Fruit fly (Drosophila melanogaster) whole organism, embryonic: ENCODE results near the gene CG11986.
A peak's percentile ranks its signal among the peaks of the same experiment; 100 is the strongest.

Experiments
- Antp ChIP-seq: fragments of 200-800 bp; sonication (Bioruptor generic); optimal IDR thresholded peaks from 3 replicates; lab custom pipeline; 2016; ENCODE audit warnings: missing biosample characterization, missing genetic modification characterization
- Bgb ChIP-seq: fragments of 200-800 bp; sonication (Bioruptor generic); IDR thresholded peaks from 2 replicates; pipeline ENCODE4 v1.3.6; 2022; ENCODE audit warnings: missing biosample characterization, missing genetic modification characterization; ENCODE audit not compliant: partially characterized antibody
- CG10321 ChIP-seq: fragments of 200-800 bp; sonication (Bioruptor generic); IDR thresholded peaks from 2 replicates; pipeline ENCODE4 v1.3.6; 2022; ENCODE audit warnings: missing biosample characterization, missing genetic modification characterization
- CG11085 ChIP-seq: fragments of 200-800 bp; sonication (Bioruptor generic); IDR thresholded peaks from 2 replicates; pipeline ENCODE4 v1.3.6; 2022; ENCODE audit warnings: missing biosample characterization, missing genetic modification characterization
- CG11723 ChIP-seq: fragments of 200-800 bp; sonication (Bioruptor generic); optimal IDR thresholded peaks from 2 replicates; lab custom pipeline; 2017; ENCODE audit warnings: missing biosample characterization, mild to moderate bottlenecking, missing genetic modification characterization
- CG13123 ChIP-seq: fragments of 200-800 bp; sonication (Bioruptor generic); optimal IDR thresholded peaks from 2 replicates; lab custom pipeline; 2016; ENCODE audit warnings: missing biosample characterization, missing genetic modification characterization
- CG14050 ChIP-seq: fragments of 200-800 bp; sonication (Bioruptor generic); IDR thresholded peaks from 3 replicates; pipeline ENCODE4 v1.3.6; 2022; ENCODE audit warnings: missing biosample characterization, missing genetic modification characterization
- CG17385 ChIP-seq: fragments of 200-800 bp; sonication (Bioruptor generic); optimal IDR thresholded peaks from 3 replicates; lab custom pipeline; 2018; ENCODE audit warnings: missing biosample characterization, mild to moderate bottlenecking, missing genetic modification characterization
- CG17568 ChIP-seq: fragments of 200-800 bp; sonication (Bioruptor generic); optimal IDR thresholded peaks from 2 replicates; lab custom pipeline; 2018; ENCODE audit warnings: missing biosample characterization, mild to moderate bottlenecking, missing genetic modification characterization, moderate library complexity
- CG17829 ChIP-seq: fragments of 200-800 bp; optimal IDR thresholded peaks from 2 replicates; lab custom pipeline; 2019; ENCODE audit warnings: missing biosample characterization, mild to moderate bottlenecking, missing genetic modification characterization, moderate library complexity
- CG18011 ChIP-seq: fragments of 200-800 bp; sonication (Bioruptor generic); optimal IDR thresholded peaks from 2 replicates; lab custom pipeline; 2017; ENCODE audit warnings: missing biosample characterization, missing genetic modification characterization, mild to moderate bottlenecking, moderate library complexity, missing genotype
- CG2202 ChIP-seq: fragments of 200-800 bp; sonication (Bioruptor generic); optimal IDR thresholded peaks from 2 replicates; lab custom pipeline; 2018; ENCODE audit warnings: missing biosample characterization, mild to moderate bottlenecking, missing genetic modification characterization
- CG30431 ChIP-seq: fragments of 200-800 bp; sonication (Bioruptor generic); optimal IDR thresholded peaks from 2 replicates; lab custom pipeline; 2017; ENCODE audit warnings: missing biosample characterization, missing genetic modification characterization
- CG34376 ChIP-seq: fragments of 200-800 bp; sonication (Bioruptor generic); optimal IDR thresholded peaks from 2 replicates; lab custom pipeline; 2018; ENCODE audit warnings: missing biosample characterization, mild to moderate bottlenecking, missing genetic modification characterization
- CG6813 ChIP-seq: fragments of 200-800 bp; sonication (Bioruptor generic); optimal IDR thresholded peaks from 2 replicates; lab custom pipeline; 2017; ENCODE audit warnings: missing biosample characterization, missing genetic modification characterization, mild to moderate bottlenecking, moderate library complexity, missing genetic modification reagents
- CG7271 ChIP-seq: fragments of 200-800 bp; sonication (Bioruptor generic); optimal IDR thresholded peaks from 2 replicates; lab custom pipeline; 2018; ENCODE audit warnings: missing biosample characterization, mild to moderate bottlenecking, missing genetic modification characterization, moderate library complexity
- CkIIα-i1 ChIP-seq: fragments of 200-800 bp; sonication (Bioruptor generic); IDR thresholded peaks from 2 replicates; pipeline ENCODE4 v1.3.6; 2022; ENCODE audit warnings: missing biosample characterization, missing genetic modification characterization
- D ChIP-seq, 2 experiments: fragments of 200-800 bp in 1 of 2; fragments of >200 bp in 1 of 2; sonication (Bioruptor generic) in 1 of 2; optimal IDR thresholded peaks; 2 replicates in 1 of 2; 3 replicates in 1 of 2; lab custom pipeline; 2017; ENCODE audit warnings: mild to moderate bottlenecking in 1 of 2, missing biosample characterization in 1 of 2, missing genetic modification characterization in 1 of 2, missing genetic modification reagents in 1 of 2
- Dip3 ChIP-seq: fragments of 200-800 bp; sonication (Bioruptor generic); optimal IDR thresholded peaks from 3 replicates; lab custom pipeline; 2016; ENCODE audit warnings: missing biosample characterization, missing genetic modification characterization
- Dp ChIP-seq: fragments of 200-800 bp; sonication (Bioruptor generic); optimal IDR thresholded peaks from 2 replicates; lab custom pipeline; 2018; ENCODE audit warnings: missing biosample characterization, mild to moderate bottlenecking, missing genetic modification characterization, moderate library complexity
- Ets97D ChIP-seq: fragments of 200-800 bp; sonication (Bioruptor generic); optimal IDR thresholded peaks from 3 replicates; lab custom pipeline; 2016; ENCODE audit warnings: missing biosample characterization, missing genetic modification characterization
- Gsc ChIP-seq: fragments of 200-800 bp; sonication (Bioruptor generic); IDR thresholded peaks from 2 replicates; pipeline ENCODE4 v1.3.6; 2022; ENCODE audit warnings: missing biosample characterization, missing genetic modification characterization
- HLH4C ChIP-seq: fragments of 200-800 bp; sonication (Bioruptor generic); IDR thresholded peaks from 3 replicates; pipeline ENCODE4 v1.3.6; 2022; ENCODE audit warnings: missing biosample characterization, missing genetic modification characterization; ENCODE audit not compliant: partially characterized antibody
- Hand ChIP-seq: fragments of 200-800 bp; sonication (Bioruptor generic); optimal IDR thresholded peaks from 2 replicates; lab custom pipeline; 2017; ENCODE audit warnings: mild to moderate bottlenecking, missing biosample characterization, missing genetic modification reagents, missing genetic modification characterization
- MBD-R2 ChIP-seq: fragments of 200-800 bp; sonication (Bioruptor generic); IDR thresholded peaks from 2 replicates; pipeline ENCODE4 v1.3.6; 2022; ENCODE audit warnings: missing biosample characterization, missing genetic modification characterization
- NC2β ChIP-seq: fragments of 200-800 bp; sonication (Bioruptor generic); optimal IDR thresholded peaks from 2 replicates; lab custom pipeline; 2016; ENCODE audit warnings: missing biosample characterization, missing genetic modification characterization
- Opbp ChIP-seq: fragments of 200-800 bp; sonication (Bioruptor generic); IDR thresholded peaks from 3 replicates; pipeline ENCODE4 v1.3.6; 2022; ENCODE audit warnings: missing biosample characterization, missing genetic modification characterization; ENCODE audit not compliant: partially characterized antibody
- Scr ChIP-seq: fragments of 200-800 bp; sonication (Bioruptor generic); IDR thresholded peaks from 2 replicates; pipeline ENCODE4 v1.3.6; 2022; ENCODE audit warnings: missing biosample characterization, missing genetic modification characterization; ENCODE audit not compliant: partially characterized antibody
- Sox100B ChIP-seq: fragments of 200-800 bp; sonication (Bioruptor generic); optimal IDR thresholded peaks from 3 replicates; lab custom pipeline; 2018; ENCODE audit warnings: missing biosample characterization, mild to moderate bottlenecking, missing genetic modification characterization
- TFAM ChIP-seq: fragments of 200-800 bp; sonication (Bioruptor generic); optimal IDR thresholded peaks from 2 replicates; lab custom pipeline; 2017; ENCODE audit warnings: missing biosample characterization, missing genetic modification characterization, inconsistent platforms
- bbx ChIP-seq: fragments of 200-800 bp; sonication (Bioruptor generic); IDR thresholded peaks from 2 replicates; pipeline ENCODE4 v1.3.6; 2022; ENCODE audit warnings: missing biosample characterization, missing genetic modification characterization; ENCODE audit not compliant: partially characterized antibody
- bcd ChIP-seq: fragments of 200-800 bp; sonication (Bioruptor generic); optimal IDR thresholded peaks from 2 replicates; lab custom pipeline; 2017; ENCODE audit warnings: missing biosample characterization, mild to moderate bottlenecking, missing genetic modification characterization
- chif ChIP-seq, 2 experiments: fragments of 200-800 bp; sonication (Bioruptor generic); optimal IDR thresholded peaks; 3 replicates each; lab custom pipeline; 2016; ENCODE audit warnings: missing biosample characterization in 2 of 2, missing genetic modification characterization in 2 of 2
- dmrt99B ChIP-seq: fragments of 200-800 bp; sonication (Bioruptor generic); optimal IDR thresholded peaks from 2 replicates; lab custom pipeline; 2018; ENCODE audit warnings: missing biosample characterization, mild to moderate bottlenecking, missing genetic modification characterization, moderate library complexity
- esg ChIP-seq: fragments of 200-800 bp; sonication (Bioruptor generic); conservative IDR thresholded peaks from 2 replicates; pipeline ENCODE4 v1.3.6; 2022; ENCODE audit warnings: missing biosample characterization, missing genetic modification characterization
- fd102C ChIP-seq: fragments of 200-800 bp; sonication (Bioruptor generic); optimal IDR thresholded peaks from 2 replicates; lab custom pipeline; 2018; ENCODE audit warnings: missing biosample characterization, mild to moderate bottlenecking, missing genetic modification characterization, moderate library complexity
- fd3F ChIP-seq: fragments of 200-800 bp; sonication (Bioruptor generic); optimal IDR thresholded peaks from 2 replicates; lab custom pipeline; 2018; ENCODE audit warnings: missing biosample characterization, mild to moderate bottlenecking, missing genetic modification characterization, moderate library complexity
- gfzf ChIP-seq: fragments of 200-800 bp; sonication (Bioruptor generic); optimal IDR thresholded peaks from 2 replicates; lab custom pipeline; 2016; ENCODE audit warnings: missing biosample characterization, mild to moderate bottlenecking, missing genetic modification characterization, moderate library complexity
- grn ChIP-seq: fragments of 200-800 bp; sonication (Bioruptor generic); optimal IDR thresholded peaks from 3 replicates; lab custom pipeline; 2017; ENCODE audit warnings: missing biosample characterization, missing genetic modification characterization
- gro ChIP-seq: fragments of 200-800 bp; sonication (Bioruptor generic); optimal IDR thresholded peaks from 2 replicates; lab custom pipeline; 2016; ENCODE audit warnings: missing biosample characterization, missing genetic modification characterization
- gsb-n ChIP-seq: fragments of 200-800 bp; sonication (Bioruptor generic); optimal IDR thresholded peaks from 3 replicates; lab custom pipeline; 2018; ENCODE audit warnings: missing biosample characterization, mild to moderate bottlenecking, missing genetic modification characterization
- gt ChIP-seq: fragments of 200-800 bp; sonication (Bioruptor generic); IDR thresholded peaks from 2 replicates; pipeline ENCODE4 v1.3.6; 2022; ENCODE audit warnings: missing biosample characterization, missing genetic modification characterization
- hbn ChIP-seq: fragments of 200-800 bp; sonication (Bioruptor generic); IDR thresholded peaks from 2 replicates; pipeline ENCODE4 v1.3.6; 2022; ENCODE audit warnings: missing biosample characterization, missing genetic modification characterization; ENCODE audit not compliant: partially characterized antibody
- pfk ChIP-seq: fragments of 200-800 bp; sonication (Bioruptor generic); optimal IDR thresholded peaks from 2 replicates; lab custom pipeline; 2018; ENCODE audit warnings: missing biosample characterization, mild to moderate bottlenecking, missing genetic modification characterization, moderate library complexity
- pho ChIP-seq: fragments of 200-800 bp; sonication (Bioruptor generic); optimal IDR thresholded peaks from 2 replicates; lab custom pipeline; 2016; ENCODE audit warnings: missing biosample characterization, missing genetic modification characterization
- repo ChIP-seq: fragments of 200-800 bp; sonication (Bioruptor generic); optimal IDR thresholded peaks from 2 replicates; lab custom pipeline; 2016; ENCODE audit warnings: missing biosample characterization, missing genetic modification characterization
- slou ChIP-seq: fragments of 200-800 bp; sonication (Bioruptor generic); optimal IDR thresholded peaks from 3 replicates; lab custom pipeline; 2016; ENCODE audit warnings: missing biosample characterization, missing genetic modification characterization
- sqz ChIP-seq: fragments of 200-800 bp; sonication (Bioruptor generic); optimal IDR thresholded peaks from 3 replicates; lab custom pipeline; 2018; ENCODE audit warnings: missing biosample characterization, mild to moderate bottlenecking, missing genetic modification characterization
- tio ChIP-seq: fragments of 200-800 bp; sonication (Bioruptor generic); optimal IDR thresholded peaks from 2 replicates; lab custom pipeline; 2017; ENCODE audit warnings: missing biosample characterization, missing genetic modification characterization, inconsistent platforms

Gene CG11986

DNA sequence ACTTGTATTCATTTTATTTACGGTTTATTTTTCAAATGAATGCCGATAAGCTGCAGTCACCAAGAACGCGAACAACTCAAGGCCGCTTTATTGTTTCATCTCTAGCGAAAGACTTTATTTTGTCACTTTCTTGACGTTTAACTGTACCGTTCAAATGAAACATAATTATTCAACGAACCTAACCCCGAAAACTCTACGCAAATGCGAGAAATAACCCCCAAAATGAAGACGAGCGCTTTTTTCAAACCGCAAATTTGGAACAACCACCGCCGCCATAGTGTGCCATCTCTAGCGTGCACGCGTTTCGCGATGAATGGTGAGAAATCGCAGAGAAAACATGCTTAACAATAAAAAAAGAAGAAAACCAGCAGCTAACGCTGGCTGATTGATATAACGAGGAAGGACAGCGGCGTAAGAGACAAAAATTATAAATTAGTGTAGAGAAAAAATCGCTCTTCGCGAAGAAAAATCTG, 30.6 kb upstream of the CG11986 start, which contains the start of gene CG11970 (continued):
- peak; percentile 42 for TF ChIP-seq gfzf (GFP tag; lab: Kevin White, UChicago)
- peak; percentile 61 for TF ChIP-seq MBD-R2
- TF ChIP-seq pfk (GFP tag; lab: Kevin White, UChicago), result no peak
- TF ChIP-seq CG17568 (GFP tag; lab: Kevin White, UChicago), result no peak
- 0 out of 3 replicates have a peak, but pooled peaks have one; percentile 10 for TF ChIP-seq CG14050 (GFP tag; lab: Robert Waterston, UW)
- peak; percentile 73 for TF ChIP-seq Dp (GFP tag; lab: Kevin White, UChicago)
- no peak for TF ChIP-seq repo
- no peak for TF ChIP-seq gsb-n
- TF ChIP-seq gro (GFP tag; lab: Kevin White, UChicago), result peak; percentile 12
- TF ChIP-seq hbn, result peak; percentile 52
- no peak for TF ChIP-seq HLH4C (GFP tag; lab: Robert Waterston, UW)
- no peak for TF ChIP-seq slou
- TF ChIP-seq Antp (GFP tag; lab: Kevin White, UChicago), result peak; percentile 45
- no peak for TF ChIP-seq Sox100B (GFP tag; lab: Kevin White, UChicago)
- TF ChIP-seq CG6813 (GFP tag; lab: Kevin White, UChicago), result no peak
- peak; percentile 5 for TF ChIP-seq CG34376 (GFP tag; lab: Kevin White, UChicago)
- TF ChIP-seq Hand, result no peak
- TF ChIP-seq bbx, result 0 out of 2 replicates have a peak, but pooled peaks have one; percentile 28
- 0 out of 2 replicates have a peak, but pooled peaks have one; percentile 44 for TF ChIP-seq CG11085 (GFP tag; lab: Robert Waterston, UW)
- TF ChIP-seq tio (GFP tag; lab: Kevin White, UChicago), result no peak
- TF ChIP-seq pho, result peak; percentile 56
- no peak for TF ChIP-seq TFAM
- TF ChIP-seq Gsc, result no peak
- no peak for TF ChIP-seq CG10321 (GFP tag; lab: Robert Waterston, UW)
- TF ChIP-seq Opbp (GFP tag; lab: Robert Waterston, UW), result peak; percentile 10; the same call in 1 of the 3 replicates
- no peak for TF ChIP-seq CG7271 (tag; lab: Kevin White, UChicago)
- TF ChIP-seq bcd, result no peak
- peak; percentile 30 for TF ChIP-seq CG18011 (GFP tag; lab: Kevin White, UChicago)
- no peak for TF ChIP-seq CkIIα-i1 (GFP tag; lab: Robert Waterston, UW)
- TF ChIP-seq CG17829 (tag; lab: Kevin White, UChicago), result peak; percentile 26
- TF ChIP-seq Scr (GFP tag; lab: Robert Waterston, UW), result peak; percentile 73
- TF ChIP-seq fd3F (GFP tag; lab: Kevin White, UChicago), result no peak
- no peak for TF ChIP-seq fd102C (GFP tag; lab: Kevin White, UChicago)
- peak; percentile 28 for TF ChIP-seq Ets97D (GFP tag; lab: Kevin White, UChicago)
- no peak for TF ChIP-seq Bgb
- no peak for TF ChIP-seq D (optimal IDR thresholded peaks at IDR 0.05; lab: Kevin White, UChicago)
- TF ChIP-seq D (GFP tag; optimal IDR thresholded peaks at IDR 0.05; lab: Kevin White, UChicago), result no peak
- TF ChIP-seq CG11723 (GFP tag; lab: Kevin White, UChicago), result no peak
- no peak for TF ChIP-seq CG2202
- no peak for TF ChIP-seq gt (GFP tag; lab: Robert Waterston, UW)
- TF ChIP-seq dmrt99B (tag; lab: Kevin White, UChicago), result no peak
- TF ChIP-seq CG13123 (GFP tag; lab: Kevin White, UChicago), result no peak
- peak; percentile 70 for TF ChIP-seq CG17385 (GFP tag; lab: Kevin White, UChicago)
- no peak for TF ChIP-seq esg (GFP tag; lab: Robert Waterston, UW)
- TF ChIP-seq sqz, result no peak
- peak; percentile 11 for TF ChIP-seq NC2β (GFP tag; lab: Kevin White, UChicago)
- TF ChIP-seq CG30431 (GFP tag; lab: Kevin White, UChicago), result no peak
- TF ChIP-seq grn (GFP tag; lab: Kevin White, UChicago), result no peak
- TF ChIP-seq Dip3 (GFP tag; lab: Kevin White, UChicago), result peak; percentile 55
- peak in 1 of 2 experiments; percentile 7 for TF ChIP-seq chif (GFP tag; optimal IDR thresholded peaks at IDR 0.05; lab: Kevin White, UChicago)
